Worm (Caenorhabditis elegans): ENCODE measurements around the gene C34C12.2.

DNA sequence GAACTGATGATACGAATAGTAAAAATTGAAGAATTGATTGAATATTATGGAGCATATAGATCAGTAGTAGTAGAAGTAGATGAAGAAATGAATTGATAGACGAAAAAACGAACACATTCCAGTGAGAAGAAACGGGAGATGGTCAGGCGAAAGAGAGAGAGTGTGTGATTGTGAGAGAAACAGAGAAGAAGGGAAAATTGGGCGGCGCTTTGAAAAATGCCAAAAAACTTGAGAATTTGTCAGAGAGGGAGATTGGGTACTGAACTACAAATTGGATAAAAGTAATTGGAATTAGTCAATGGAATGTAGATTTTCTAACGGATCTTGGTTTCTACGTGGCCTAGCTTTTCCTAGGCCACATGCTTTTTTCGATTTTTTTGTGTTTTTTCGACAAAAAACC lies 34.6 kb downstream of the C34C12.2 start, which contains the start of gene C34C12.7:
- TF ChIP-seq him-1 (tag; optimal IDR thresholded peaks at IDR 0.05) (no peak), W03F9.2 (tag; optimal IDR thresholded peaks at IDR 0.05) (no peak)
